Worm (Caenorhabditis elegans) whole organism, L1 larva: ENCODE measurements around the gene C09E8.1.

Experiments
- C16A3.4 ChIP-seq: fragments of 150-350 bp; optimal IDR thresholded peaks from 2 replicates; lab custom pipeline; 2014; ENCODE audit warnings: missing biosample characterization, missing genetic modification characterization
- Y116A8C.19 ChIP-seq: sonication (generic microtip); optimal IDR thresholded peaks from 2 replicates; lab custom pipeline; 2016; ENCODE audit warnings: missing compliant biosample characterization, missing genetic modification characterization, borderline replicate concordance
- aha-1 ChIP-seq: fragments of 150-350 bp; optimal IDR thresholded peaks from 2 replicates; lab custom pipeline; 2014; ENCODE audit warnings: missing biosample characterization, missing genetic modification characterization
- alr-1 ChIP-seq: fragments of 200-800 bp; sonication (Bioruptor generic); optimal IDR thresholded peaks from 2 replicates; lab custom pipeline; 2018; ENCODE audit warnings: borderline replicate concordance, mild to moderate bottlenecking, missing genetic modification characterization, missing compliant biosample characterization
- ama-1 ChIP-seq: fragments of 150-350 bp; optimal IDR thresholded peaks from 2 replicates; lab custom pipeline; 2014
- blmp-1 ChIP-seq: fragments of 150-350 bp; optimal IDR thresholded peaks from 2 replicates; lab custom pipeline; 2014; ENCODE audit warnings: missing biosample characterization, missing genetic modification characterization
- ceh-63 ChIP-seq: fragments of 200-800 bp; sonication (Bioruptor generic); optimal IDR thresholded peaks from 2 replicates; lab custom pipeline; 2018; ENCODE audit warnings: mild to moderate bottlenecking, missing genetic modification characterization, missing compliant biosample characterization
- ceh-8 ChIP-seq: fragments of 200-800 bp; sonication (Bioruptor generic); optimal IDR thresholded peaks from 2 replicates; lab custom pipeline; 2018; ENCODE audit warnings: mild to moderate bottlenecking, missing genetic modification characterization, moderate library complexity, missing compliant biosample characterization
- ceh-82 ChIP-seq, 3 experiments: fragments of 150-350 bp in 1 of 3; sonication (generic microtip) in 2 of 3; optimal IDR thresholded peaks; 2 replicates each; lab custom pipeline; 2014 to 2017; ENCODE audit warnings: missing biosample characterization in 3 of 3, missing genetic modification characterization in 3 of 3
- ceh-88 ChIP-seq: fragments of 200-800 bp; sonication (Bioruptor generic); IDR thresholded peaks from 2 replicates; pipeline ENCODE4 v1.3.6; 2022; ENCODE audit warnings: missing genetic modification characterization, missing compliant biosample characterization
- dpl-1 ChIP-seq, 3 experiments: fragments of 150-350 bp in 2 of 3; sonication (generic microtip) in 1 of 3; optimal IDR thresholded peaks; 2 replicates each; lab custom pipeline; 2014 to 2017; ENCODE audit warnings: missing biosample characterization in 3 of 3, missing genetic modification characterization in 3 of 3, missing genetic modification reagents in 3 of 3
- efl-1 ChIP-seq, 4 experiments: fragments of 150-350 bp; optimal IDR thresholded peaks in 3 of 4; peaks in 1 of 4; 1 replicate in 1 of 4; 2 replicates in 3 of 4; lab custom pipeline; 2014; ENCODE audit warnings: missing biosample characterization in 2 of 4, missing genetic modification characterization in 2 of 4, missing genetic modification reagents in 2 of 4
- elt-2 ChIP-seq: sonication (generic microtip); optimal IDR thresholded peaks from 2 replicates; lab custom pipeline; 2016; ENCODE audit warnings: missing genetic modification characterization, mild to moderate bottlenecking, inconsistent platforms, missing compliant biosample characterization, missing genetic modification reagents
- lin-35 ChIP-seq, 2 experiments: fragments of 150-350 bp; optimal IDR thresholded peaks; 2 replicates each; lab custom pipeline; 2014; ENCODE audit warnings: missing biosample characterization in 2 of 2, missing genetic modification characterization in 2 of 2, missing genetic modification reagents in 2 of 2
- lsy-2 ChIP-seq, 2 experiments: fragments of 150-350 bp; optimal IDR thresholded peaks; 2 replicates each; lab custom pipeline; 2014; ENCODE audit warnings: missing biosample characterization in 2 of 2, missing genetic modification characterization in 2 of 2
- mef-2 ChIP-seq: fragments of 150-350 bp; optimal IDR thresholded peaks from 2 replicates; lab custom pipeline; 2014; ENCODE audit warnings: missing biosample characterization, missing genetic modification characterization
- nhr-20 ChIP-seq: sonication (generic microtip); optimal IDR thresholded peaks from 2 replicates; lab custom pipeline; 2016; ENCODE audit warnings: mild to moderate bottlenecking, missing genetic modification characterization, missing compliant biosample characterization
- nhr-76 ChIP-seq: sonication (generic microtip); optimal IDR thresholded peaks from 2 replicates; lab custom pipeline; 2017; ENCODE audit warnings: missing biosample characterization, missing genetic modification characterization
- nhr-85 ChIP-seq: sonication (generic microtip); peaks from one replicate; lab custom pipeline; 2016; ENCODE audit warnings: missing genetic modification characterization, inconsistent platforms, missing compliant biosample characterization
- nhr-90 ChIP-seq: sonication (generic microtip); optimal IDR thresholded peaks from 2 replicates; lab custom pipeline; 2016; ENCODE audit warnings: mild to moderate bottlenecking, missing genetic modification characterization, missing compliant biosample characterization; ENCODE audit not compliant: poor library complexity
- skn-1 ChIP-seq: fragments of 150-350 bp; optimal IDR thresholded peaks from 2 replicates; lab custom pipeline; 2014; ENCODE audit warnings: missing biosample characterization, missing genetic modification characterization
- swsn-7 ChIP-seq: sonication (generic microtip); optimal IDR thresholded peaks from 2 replicates; lab custom pipeline; 2016; ENCODE audit warnings: missing genetic modification characterization, missing compliant biosample characterization
- unc-130 ChIP-seq: fragments of 150-350 bp; optimal IDR thresholded peaks from 2 replicates; lab custom pipeline; 2017; ENCODE audit warnings: missing biosample characterization, missing genetic modification characterization, inconsistent platforms
- zag-1 ChIP-seq: fragments of 150-350 bp; optimal IDR thresholded peaks from 2 replicates; lab custom pipeline; 2014; ENCODE audit warnings: missing biosample characterization, missing genetic modification characterization
- zip-4 ChIP-seq: fragments of 200-800 bp; sonication (Bioruptor generic); optimal IDR thresholded peaks from 2 replicates; lab custom pipeline; 2018; ENCODE audit warnings: mild to moderate bottlenecking, missing genetic modification characterization, moderate library complexity, missing compliant biosample characterization
- ztf-11 ChIP-seq, 2 experiments: sonication (generic microtip); optimal IDR thresholded peaks; 2 replicates each; lab custom pipeline; 2016 to 2017; ENCODE audit warnings: missing genetic modification characterization in 2 of 2, missing biosample characterization in 1 of 2, missing compliant biosample characterization in 1 of 2
- ztf-4 ChIP-seq: fragments of 150-350 bp; optimal IDR thresholded peaks from 2 replicates; lab custom pipeline; 2014; ENCODE audit warnings: missing biosample characterization, missing genetic modification characterization

Gene C09E8.1

DNA sequence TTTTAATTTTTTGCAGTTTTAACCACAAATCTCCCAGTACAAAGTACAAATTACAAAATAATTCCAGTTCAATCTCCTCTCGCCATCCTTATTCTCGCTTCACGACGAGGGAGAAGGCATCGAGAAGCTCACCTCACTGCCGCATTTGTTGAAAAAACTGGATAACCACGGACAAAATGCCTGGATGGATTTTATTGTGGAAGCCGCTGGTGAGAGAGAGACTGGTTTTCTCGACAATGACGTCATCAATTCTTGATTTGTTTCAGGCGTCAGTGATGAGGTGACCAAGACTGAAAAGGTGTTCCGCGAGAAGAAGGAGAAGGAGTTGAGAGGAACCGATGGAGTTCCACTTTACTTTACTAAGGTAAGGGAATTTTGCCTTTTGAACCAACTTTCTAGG lies 6.8 kb upstream of the C09E8.1 start:
- TF ChIP-seq mef-2 (no peak), blmp-1 (tag; lab: Kevin White, UChicago) (no peak), efl-1 (optimal IDR thresholded peaks at IDR 0.05; lab: Kevin White, UChicago) (no peak), efl-1 (GFP tag; optimal IDR thresholded peaks at IDR 0.05 in 1 of 2; lab: Kevin White, UChicago) (peak in 1 of 2 experiments; percentile 77), elt-2 (tag; lab: Kevin White, UChicago) (no peak), nhr-85 (tag; lab: Kevin White, UChicago) (no peak), skn-1 (tag; lab: Kevin White, UChicago) (no peak), ceh-88 (GFP tag; lab: Robert Waterston, UW) (no peak), ceh-8 (GFP tag; lab: Kevin White, UChicago) (no peak), C16A3.4 (no peak)

DNA sequence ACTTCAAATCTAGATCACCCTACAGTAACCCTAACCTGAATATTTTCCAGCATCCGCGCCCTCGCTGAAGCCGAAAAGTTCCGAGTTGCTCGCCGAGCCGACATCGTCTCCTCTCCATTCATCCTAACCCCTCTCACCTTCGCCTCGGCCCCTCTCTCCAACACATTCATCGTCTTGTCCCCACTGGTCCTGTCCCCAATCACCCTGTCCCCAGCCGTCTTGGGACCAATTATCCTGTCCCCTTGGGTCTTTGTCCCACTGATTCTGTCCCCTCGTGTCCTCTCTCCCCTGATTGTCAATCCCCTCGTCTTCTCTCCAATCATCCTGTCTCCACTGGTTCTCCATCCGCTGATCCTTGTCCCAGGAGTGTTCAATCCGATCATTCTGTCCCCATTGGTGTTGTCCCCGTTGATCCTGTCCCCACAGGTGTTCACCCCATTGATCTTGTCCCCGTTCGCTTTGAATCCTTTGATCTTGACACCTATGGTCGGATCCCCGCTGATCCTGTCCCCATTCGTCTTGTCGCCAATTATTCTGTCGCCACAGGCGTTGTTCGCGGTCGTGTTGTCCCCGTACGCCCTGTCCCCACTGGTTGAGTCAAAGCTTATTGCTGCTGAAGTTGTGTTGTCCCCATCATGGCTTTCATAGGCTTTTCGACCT lies 4.9 kb upstream of the C09E8.1 start, which contains the start of gene lips-7:
lips-7 (plus strand) TSS at position 610 of the 660 bp plus-strand sequence.
- no peak for TF ChIP-seq ceh-88 (GFP tag; lab: Robert Waterston, UW)
- TF ChIP-seq efl-1 (optimal IDR thresholded peaks at IDR 0.05; lab: Kevin White, UChicago) = no peak
- TF ChIP-seq efl-1 (GFP tag; optimal IDR thresholded peaks at IDR 0.05 in 1 of 2; lab: Kevin White, UChicago) = peak in 1 of 2 experiments; percentile 35
- TF ChIP-seq ceh-82 (tag; optimal IDR thresholded peaks at IDR 0.05; lab: Kevin White, UChicago) = no peak
- TF ChIP-seq nhr-20 (tag; lab: Kevin White, UChicago) = no peak
- TF ChIP-seq dpl-1 (GFP tag; optimal IDR thresholded peaks at IDR 0.05; lab: Kevin White, UChicago) = no peak
- no peak for TF ChIP-seq nhr-90

DNA sequence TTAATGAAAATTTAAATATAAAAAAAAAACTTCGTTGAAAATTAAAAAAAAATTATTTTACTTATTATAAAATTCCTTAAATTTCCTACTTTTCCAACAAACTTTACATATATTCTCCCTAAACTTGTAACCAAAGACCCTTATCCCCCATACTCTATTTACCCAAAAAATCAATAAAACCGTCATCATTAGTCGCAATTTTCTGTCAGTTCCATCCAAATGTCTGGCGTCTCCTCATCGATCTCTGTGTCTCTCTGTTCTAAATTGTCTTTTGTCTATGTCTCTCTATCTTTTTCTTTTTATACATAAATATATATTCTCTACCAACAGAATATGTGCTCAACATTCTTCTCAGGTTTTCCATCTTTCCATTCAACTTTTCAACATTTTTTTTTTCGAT lies 914 bp upstream of the C09E8.1 start:
- TF ChIP-seq lin-35 (GFP tag; optimal IDR thresholded peaks at IDR 0.05; lab: Kevin White, UChicago) (peak in 1 of 2 experiments; percentile 0), ceh-63 (GFP tag; lab: Kevin White, UChicago) (no peak), skn-1 (tag; lab: Kevin White, UChicago) (peak; percentile 24), lsy-2 (tag; optimal IDR thresholded peaks at IDR 0.05; lab: Kevin White, UChicago) (peak in 1 of 2 experiments; percentile 20), efl-1 (optimal IDR thresholded peaks at IDR 0.05; lab: Kevin White, UChicago) (peak in 1 of 2 experiments; percentile 13), efl-1 (GFP tag; optimal IDR thresholded peaks at IDR 0.05 in 1 of 2; lab: Kevin White, UChicago) (peak in 1 of 2 experiments; percentile 77)

DNA sequence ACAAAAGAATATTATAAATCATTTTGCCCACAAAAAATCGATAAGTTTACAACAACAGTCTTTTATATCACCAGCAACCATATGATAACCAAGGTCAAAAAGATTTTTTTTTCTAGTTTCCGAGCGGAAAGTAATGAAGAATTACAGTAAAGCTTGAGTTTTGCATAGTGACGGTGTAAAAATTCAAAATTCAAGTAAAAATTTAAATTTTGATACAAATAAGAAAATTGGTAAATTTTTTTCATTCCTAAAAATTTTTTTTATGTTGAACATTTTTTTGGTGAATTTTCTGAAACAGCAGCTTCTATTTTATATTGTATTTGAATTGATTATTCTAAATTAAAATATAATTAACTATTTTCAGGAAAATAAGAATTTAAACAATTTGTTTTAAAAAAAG lies 12.5 kb downstream of the C09E8.1 start, which contains the start of gene W08F4.5:
W08F4.5 (minus strand) TSS at position 101 of the 400 bp plus-strand sequence.
- no peak for TF ChIP-seq ceh-82 (tag; optimal IDR thresholded peaks at IDR 0.05; lab: Kevin White, UChicago)
- no peak for TF ChIP-seq Y116A8C.19 (tag; lab: Kevin White, UChicago)
- TF ChIP-seq ama-1 (lab: Kevin White, UChicago) = no peak
- no peak for TF ChIP-seq nhr-76 (tag; lab: Kevin White, UChicago)
- TF ChIP-seq ztf-11 (tag; optimal IDR thresholded peaks at IDR 0.05; lab: Kevin White, UChicago) = no peak

DNA sequence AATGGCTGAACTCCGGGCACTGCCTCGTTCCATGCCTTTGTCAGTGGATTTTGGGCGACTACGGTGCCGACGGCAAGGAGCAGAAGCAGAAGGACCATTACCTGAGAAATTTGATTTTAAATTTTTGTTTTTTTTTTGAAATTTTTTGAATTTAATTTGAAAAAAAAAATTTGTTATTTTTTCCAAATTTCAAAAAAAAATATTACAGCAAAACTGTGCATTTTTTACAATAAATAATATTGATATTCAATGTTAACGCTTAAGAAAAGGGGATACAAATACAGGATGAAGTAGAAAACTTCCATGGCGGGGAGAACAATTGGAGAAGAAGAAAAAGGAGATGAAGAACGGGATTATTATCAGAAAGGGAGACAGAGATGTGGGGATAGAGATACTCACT lies 15.7 kb downstream of the C09E8.1 start, which contains the start of gene mlt-8:
mlt-8 (minus strand) TSS at position 101 of the 400 bp plus-strand sequence.
- TF ChIP-seq blmp-1 (tag; lab: Kevin White, UChicago) (peak; percentile 17), zip-4 (GFP tag; lab: Kevin White, UChicago) (no peak)

DNA sequence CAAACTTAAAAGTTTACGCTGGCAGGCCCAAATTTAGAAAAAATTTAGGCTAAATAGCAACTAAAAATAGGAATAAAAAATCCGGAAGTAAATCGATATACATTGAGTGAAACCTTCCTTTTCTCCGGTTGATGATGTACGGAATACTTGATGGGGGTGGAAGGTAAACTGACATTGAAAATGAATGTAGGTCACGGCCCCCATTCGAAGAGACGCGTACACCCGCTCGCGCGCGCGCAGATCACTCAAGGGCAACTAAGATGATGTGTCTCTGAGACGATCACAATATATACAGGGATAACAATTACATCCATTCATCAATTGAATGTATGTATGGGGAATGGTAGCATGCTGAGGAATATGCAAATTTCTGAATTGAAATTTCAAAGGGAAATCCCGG lies 17.8 kb downstream of the C09E8.1 start:
- TF ChIP-seq nhr-85 (tag; lab: Kevin White, UChicago) (peak; percentile 81), ztf-4 (tag; lab: Kevin White, UChicago) (no peak), zag-1 (no peak), aha-1 (tag; lab: Kevin White, UChicago) (no peak), elt-2 (tag; lab: Kevin White, UChicago) (no peak), Y116A8C.19 (tag; lab: Kevin White, UChicago) (no peak), skn-1 (tag; lab: Kevin White, UChicago) (no peak), alr-1 (no peak), swsn-7 (tag; lab: Kevin White, UChicago) (no peak), unc-130 (no peak), blmp-1 (tag; lab: Kevin White, UChicago) (peak; percentile 90)
